Worm (Caenorhabditis elegans): Measurements from ENCODE around the gene ceh-89.

The ceh-89 gene

DNA sequence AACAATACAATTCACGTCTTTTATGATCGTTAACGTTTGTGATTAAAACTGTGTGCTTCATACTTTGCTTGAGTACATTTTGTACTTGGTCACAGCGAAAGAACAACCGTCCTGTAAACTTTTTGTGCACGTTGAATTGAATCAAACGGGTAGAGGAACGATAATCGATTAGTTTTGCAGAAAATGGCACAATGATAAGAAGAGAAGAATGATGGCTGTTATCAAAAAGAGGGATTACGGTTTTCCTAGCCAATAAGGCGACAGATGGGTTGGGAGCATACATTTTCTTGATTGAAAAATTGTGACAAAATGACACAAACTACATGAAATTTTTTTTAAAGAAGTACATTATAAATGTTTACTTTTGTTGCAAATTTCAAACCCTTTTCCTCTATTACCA, 52.5 kb downstream of the ceh-89 start:
- TF ChIP-seq lin-35 (GFP tag; optimal IDR thresholded peaks at IDR 0.05) (peak in 1 of 2 experiments; percentile 26), fkh-4 (tag; optimal IDR thresholded peaks at IDR 0.05; ENCODE audit: borderline replicate concordance) (no peak), ces-1 (GFP tag; optimal IDR thresholded peaks at IDR 0.05) (no peak), nhr-11 (tag; optimal IDR thresholded peaks at IDR 0.05) (no peak), lsy-2 (tag; optimal IDR thresholded peaks at IDR 0.05) (peak in 1 of 2 experiments; percentile 54), lir-3 (tag; optimal IDR thresholded peaks at IDR 0.05; ENCODE audit: poor library complexity) (no peak), nhr-71 (tag; optimal IDR thresholded peaks at IDR 0.05) (no peak), jun-1 (tag; optimal IDR thresholded peaks at IDR 0.05) (no peak), elt-2 (tag; optimal IDR thresholded peaks at IDR 0.05) (peak; percentile 84), sox-4 (tag; optimal IDR thresholded peaks at IDR 0.05) (no peak)
